Fruit fly (Drosophila melanogaster): Measurements from ENCODE around the gene TORIP.

TORIP gene

dm6 chr3L:19846960-19847359 lies 42.1 kb upstream of the TORIP start (continued):
- TF ChIP-seq CG2889 (GFP tag; IDR thresholded peaks at IDR 0.05) (no peak), CG4424 (GFP tag; optimal IDR thresholded peaks at IDR 0.05) (no peak), D19A (tag; optimal IDR thresholded peaks at IDR 0.05) (no peak), CG7745 (tag; optimal IDR thresholded peaks at IDR 0.05) (no peak), Asciz (GFP tag; optimal IDR thresholded peaks at IDR 0.05) (peak; percentile 45), zfh1 (GFP tag; IDR thresholded peaks at IDR 0.05) (no peak), C15 (GFP tag; IDR thresholded peaks at IDR 0.05) (no peak), crp (GFP tag; optimal IDR thresholded peaks at IDR 0.05) (no peak), NK7.1 (GFP tag; optimal IDR thresholded peaks at IDR 0.05) (peak; percentile 34), CG2116 (GFP tag; optimal IDR thresholded peaks at IDR 0.05) (no peak), hth (optimal IDR thresholded peaks at IDR 0.05) (no peak), zen (tag; optimal IDR thresholded peaks at IDR 0.05) (no peak), CG13424 (tag; optimal IDR thresholded peaks at IDR 0.05) (no peak), CG17568 (GFP tag; optimal IDR thresholded peaks at IDR 0.05) (no peak), dysf (GFP tag; IDR thresholded peaks at IDR 0.05) (no peak), CG7928 (GFP tag; optimal IDR thresholded peaks at IDR 0.05) (no peak), chif (GFP tag; optimal IDR thresholded peaks at IDR 0.05) (no peak), CG33213 (GFP tag; optimal IDR thresholded peaks at IDR 0.05) (no peak), CG7839 (tag; optimal IDR thresholded peaks at IDR 0.05) (no peak), sqz (GFP tag; optimal IDR thresholded peaks at IDR 0.05) (no peak), esg (GFP tag; conservative IDR thresholded peaks at IDR 0.05) (no peak), slou (GFP tag; optimal IDR thresholded peaks at IDR 0.05) (no peak), Hmx (GFP tag; optimal IDR thresholded peaks at IDR 0.05) (no peak), Sox102F (GFP tag; optimal IDR thresholded peaks at IDR 0.05) (no peak), CG13894 (tag; optimal IDR thresholded peaks at IDR 0.05) (peak; percentile 9), ind (GFP tag; optimal IDR thresholded peaks at IDR 0.05) (no peak), CG34376 (GFP tag; optimal IDR thresholded peaks at IDR 0.05) (no peak), CG10267 (tag; optimal IDR thresholded peaks at IDR 0.05) (no peak), NC2β (GFP tag; optimal IDR thresholded peaks at IDR 0.05) (no peak), gsb (GFP tag; IDR thresholded peaks at IDR 0.05) (no peak), ham (GFP tag; IDR thresholded peaks at IDR 0.05) (no peak), CG13775 (GFP tag; optimal IDR thresholded peaks at IDR 0.05) (no peak), CG12299 (tag; optimal IDR thresholded peaks at IDR 0.05) (peak; percentile 29), CG14667 (GFP tag; IDR thresholded peaks at IDR 0.05) (no peak), Mad (GFP tag; optimal IDR thresholded peaks at IDR 0.05) (no peak), CG9215 (GFP tag; IDR thresholded peaks at IDR 0.05) (no peak), pan (optimal IDR thresholded peaks at IDR 0.05) (no peak), pan (GFP tag; optimal IDR thresholded peaks at IDR 0.05 in 1 of 2, IDR thresholded peaks at IDR 0.05 in 1 of 2) (no peak), CG1024 (GFP tag; IDR thresholded peaks at IDR 0.05) (no peak), E2f2 (GFP tag; IDR thresholded peaks at IDR 0.05) (no peak), Kr (GFP tag; optimal IDR thresholded peaks at IDR 0.05) (no peak), Nf-YB (GFP tag; optimal IDR thresholded peaks at IDR 0.05) (no peak), Med (GFP tag) (peak; percentile 13), CG14050 (GFP tag; IDR thresholded peaks at IDR 0.05) (no peak), CG12744 (GFP tag; optimal IDR thresholded peaks at IDR 0.05) (no peak), fd96Cb (tag; optimal IDR thresholded peaks at IDR 0.05) (no peak), H15 (GFP tag; IDR thresholded peaks at IDR 0.05) (no peak), bcd (GFP tag; optimal IDR thresholded peaks at IDR 0.05) (no peak), Hsf (GFP tag; optimal IDR thresholded peaks at IDR 0.05) (no peak), CG10431 (GFP tag; optimal IDR thresholded peaks at IDR 0.05) (no peak), dimm (GFP tag; IDR thresholded peaks at IDR 0.05) (no peak), Bdp1 (GFP tag; optimal IDR thresholded peaks at IDR 0.05) (no peak), CG10654 (GFP tag; optimal IDR thresholded peaks at IDR 0.05) (no peak)
